Worm (Caenorhabditis elegans): Measurements from ENCODE around the gene F43E2.6.

ce11 chrII:7390335-7390734, 21.7 kb upstream of the F43E2.6 start:
- no peak for TF ChIP-seq unc-62 (GFP tag; optimal IDR thresholded peaks at IDR 0.05)
- TF ChIP-seq somi-1 (GFP tag; optimal IDR thresholded peaks at IDR 0.05) = no peak
- TF ChIP-seq nfya-1 (tag; optimal IDR thresholded peaks at IDR 0.05; ENCODE audit: borderline replicate concordance, insufficient read depth) = no peak
- TF ChIP-seq pbrm-1 (GFP tag; IDR thresholded peaks at IDR 0.05) = no peak
- no peak for TF ChIP-seq ama-1 (optimal IDR thresholded peaks at IDR 0.05)
- no peak for TF ChIP-seq ama-1 (GFP tag; optimal IDR thresholded peaks at IDR 0.05)
- no peak for TF ChIP-seq hlh-26 (GFP tag; conservative IDR thresholded peaks at IDR 0.05)
- TF ChIP-seq nhr-27 (tag; optimal IDR thresholded peaks at IDR 0.05) = no peak
- no peak for TF ChIP-seq ztf-28 (GFP tag; IDR thresholded peaks at IDR 0.05)
- no peak for TF ChIP-seq ekl-4 (GFP tag; IDR thresholded peaks at IDR 0.05)
- TF ChIP-seq pha-4 (tag; optimal IDR thresholded peaks at IDR 0.05) = no peak
- TF ChIP-seq unc-130 (GFP tag; optimal IDR thresholded peaks at IDR 0.05) = no peak

All from whole organism, young adult.